Fruit fly (Drosophila melanogaster): ENCODE results near the gene CG15534.

Gene CG15534

dm6 chr3R:30476367-30476766, 44.5 kb downstream of the CG15534 start, which contains the start of gene spdo:
spdo (plus strand) TSS chr3R:30476684.
- no peak for TF ChIP-seq CG7368 (GFP tag; optimal IDR thresholded peaks at IDR 0.05)
- no peak for TF ChIP-seq CG4318 (GFP tag; optimal IDR thresholded peaks at IDR 0.05)
- no peak for TF ChIP-seq CG31627 (GFP tag; optimal IDR thresholded peaks at IDR 0.05)
- no peak for TF ChIP-seq CG10669 (GFP tag; optimal IDR thresholded peaks at IDR 0.05)
